Fruit fly (Drosophila melanogaster) whole organism, embryonic: ENCODE data around the gene Mettl2.

Source experiments
- Aef1 ChIP-seq: fragments of 200-800 bp; sonication (Bioruptor generic); IDR thresholded peaks from 3 replicates; pipeline ENCODE4 v1.3.6; 2022; ENCODE audit warnings: missing biosample characterization, missing genetic modification characterization
- Atf6 ChIP-seq: fragments of 200-800 bp; sonication (Bioruptor generic); IDR thresholded peaks from 2 replicates; pipeline ENCODE4 v1.3.6; 2022; ENCODE audit warnings: missing biosample characterization, missing genetic modification characterization
- CG10147 ChIP-seq: fragments of 200-800 bp; sonication (Bioruptor generic); optimal IDR thresholded peaks from 2 replicates; lab custom pipeline; 2019; ENCODE audit warnings: missing biosample characterization, mild to moderate bottlenecking, missing genetic modification characterization, moderate library complexity
- CG10209 ChIP-seq: fragments of 200-800 bp; sonication (Bioruptor generic); optimal IDR thresholded peaks from 3 replicates; lab custom pipeline; 2017; ENCODE audit warnings: missing biosample characterization, mild to moderate bottlenecking, missing genetic modification characterization, missing genetic modification reagents
- CG11560 ChIP-seq: fragments of 200-800 bp; sonication (Bioruptor generic); IDR thresholded peaks from 3 replicates; pipeline ENCODE4 v1.3.6; 2022; ENCODE audit warnings: missing biosample characterization, missing genetic modification characterization
- CG11695 ChIP-seq: fragments of 200-800 bp; sonication (Bioruptor generic); IDR thresholded peaks from 3 replicates; pipeline ENCODE4 v1.3.6; 2022; ENCODE audit warnings: missing biosample characterization, missing genetic modification characterization
- CG12391 ChIP-seq: fragments of 200-800 bp; sonication (Bioruptor generic); optimal IDR thresholded peaks from 3 replicates; lab custom pipeline; 2018; ENCODE audit warnings: missing biosample characterization, mild to moderate bottlenecking, missing genetic modification characterization, moderate library complexity
- CG13624 ChIP-seq: fragments of 200-800 bp; sonication (Bioruptor generic); optimal IDR thresholded peaks from 2 replicates; lab custom pipeline; 2016; ENCODE audit warnings: missing biosample characterization, missing genetic modification characterization
- CG14014 ChIP-seq: fragments of 200-800 bp; sonication (Bioruptor generic); IDR thresholded peaks from 2 replicates; pipeline ENCODE4 v1.3.6; 2022; ENCODE audit warnings: missing biosample characterization, missing genetic modification characterization
- CG15269 ChIP-seq: fragments of 200-800 bp; sonication (Bioruptor generic); optimal IDR thresholded peaks from 2 replicates; lab custom pipeline; 2018; ENCODE audit warnings: missing biosample characterization, mild to moderate bottlenecking, missing genetic modification characterization, moderate library complexity
- CG15514 ChIP-seq: fragments of 200-800 bp; sonication (Bioruptor generic); optimal IDR thresholded peaks from 3 replicates; lab custom pipeline; 2017; ENCODE audit warnings: missing biosample characterization, missing genetic modification characterization, mild to moderate bottlenecking, moderate library complexity, missing genetic modification reagents
- CG1602 ChIP-seq: fragments of 200-800 bp; sonication (Bioruptor generic); optimal IDR thresholded peaks from 3 replicates; lab custom pipeline; 2016; ENCODE audit warnings: missing biosample characterization, missing genetic modification characterization
- CG1603 ChIP-seq: fragments of 200-800 bp; sonication (Bioruptor generic); optimal IDR thresholded peaks from 2 replicates; lab custom pipeline; 2019; ENCODE audit warnings: missing biosample characterization, mild to moderate bottlenecking, missing genetic modification characterization, moderate library complexity
- CG16863 ChIP-seq: fragments of 200-800 bp; sonication (Bioruptor generic); optimal IDR thresholded peaks from 3 replicates; lab custom pipeline; 2016; ENCODE audit warnings: missing biosample characterization, missing genetic modification characterization
- CG1792 ChIP-seq: fragments of 200-800 bp; sonication (Bioruptor generic); optimal IDR thresholded peaks from 2 replicates; lab custom pipeline; 2016; ENCODE audit warnings: missing biosample characterization, missing genetic modification characterization
- CG18599 ChIP-seq: fragments of 200-800 bp; sonication (Bioruptor generic); optimal IDR thresholded peaks from 3 replicates; lab custom pipeline; 2017; ENCODE audit warnings: missing biosample characterization, missing genetic modification characterization, mild to moderate bottlenecking, moderate library complexity, missing genetic modification reagents
- CG2889 ChIP-seq: fragments of 200-800 bp; sonication (Bioruptor generic); IDR thresholded peaks from 3 replicates; pipeline ENCODE4 v1.3.6; 2022; ENCODE audit warnings: missing biosample characterization, missing genetic modification characterization
- CG30431 ChIP-seq: fragments of 200-800 bp; sonication (Bioruptor generic); optimal IDR thresholded peaks from 2 replicates; lab custom pipeline; 2017; ENCODE audit warnings: missing biosample characterization, missing genetic modification characterization
- CG4854 ChIP-seq: fragments of 200-800 bp; sonication (Bioruptor generic); optimal IDR thresholded peaks from 2 replicates; lab custom pipeline; 2016; ENCODE audit warnings: missing biosample characterization, missing genetic modification characterization, inconsistent platforms
- CG6689 ChIP-seq: fragments of 200-800 bp; sonication (Bioruptor generic); IDR thresholded peaks from 2 replicates; pipeline ENCODE4 v1.3.6; 2022; ENCODE audit warnings: missing biosample characterization, missing genetic modification characterization
- CG9727 ChIP-seq: fragments of 200-800 bp; sonication (Bioruptor generic); optimal IDR thresholded peaks from 3 replicates; lab custom pipeline; 2017; ENCODE audit warnings: missing biosample characterization, mild to moderate bottlenecking, missing genetic modification characterization
- CG9932 ChIP-seq: fragments of 200-800 bp; sonication (Bioruptor generic); IDR thresholded peaks from 2 replicates; pipeline ENCODE4 v1.3.6; 2022; ENCODE audit warnings: missing biosample characterization, missing genetic modification characterization
- Dbx ChIP-seq: fragments of 200-800 bp; sonication (Bioruptor generic); IDR thresholded peaks from 3 replicates; pipeline ENCODE4 v1.3.6; 2022; ENCODE audit warnings: missing biosample characterization, missing genetic modification characterization
- Dip3 ChIP-seq: fragments of 200-800 bp; sonication (Bioruptor generic); optimal IDR thresholded peaks from 3 replicates; lab custom pipeline; 2016; ENCODE audit warnings: missing biosample characterization, missing genetic modification characterization
- Gsc ChIP-seq: fragments of 200-800 bp; sonication (Bioruptor generic); IDR thresholded peaks from 2 replicates; pipeline ENCODE4 v1.3.6; 2022; ENCODE audit warnings: missing biosample characterization, missing genetic modification characterization
- H15 ChIP-seq: fragments of 200-800 bp; sonication (Bioruptor generic); IDR thresholded peaks from 3 replicates; pipeline ENCODE4 v1.3.6; 2022; ENCODE audit warnings: missing biosample characterization, missing genetic modification characterization
- Meics ChIP-seq: fragments of 200-800 bp; sonication (Bioruptor generic); optimal IDR thresholded peaks from 2 replicates; lab custom pipeline; 2017; ENCODE audit warnings: missing biosample characterization, mild to moderate bottlenecking, missing genetic modification characterization
- NC2α ChIP-seq: fragments of 200-800 bp; sonication (Bioruptor generic); optimal IDR thresholded peaks from 2 replicates; lab custom pipeline; 2016; ENCODE audit warnings: missing biosample characterization, missing genetic modification characterization
- Ravus ChIP-seq: fragments of 200-800 bp; sonication (Bioruptor generic); IDR thresholded peaks from 2 replicates; pipeline ENCODE4 v1.3.6; 2022; ENCODE audit warnings: missing biosample characterization, missing genetic modification characterization
- Rfx ChIP-seq: fragments of 200-800 bp; sonication (Bioruptor generic); IDR thresholded peaks from 2 replicates; pipeline ENCODE4 v1.3.6; 2022; ENCODE audit warnings: missing biosample characterization, missing genetic modification characterization
- Sin3A ChIP-seq: fragments of >200 bp; optimal IDR thresholded peaks from 2 replicates; lab custom pipeline; 2018
- Sox102F ChIP-seq: fragments of 200-800 bp; sonication (Bioruptor generic); optimal IDR thresholded peaks from 2 replicates; lab custom pipeline; 2018; ENCODE audit warnings: missing biosample characterization, mild to moderate bottlenecking, missing genetic modification characterization, moderate library complexity
- Tbp ChIP-seq: fragments of >200 bp; optimal IDR thresholded peaks from 2 replicates; lab custom pipeline; 2018; ENCODE audit warnings: missing biosample characterization, missing genetic modification characterization
- Xbp1 ChIP-seq: fragments of 200-800 bp; sonication (Bioruptor generic); optimal IDR thresholded peaks from 3 replicates; lab custom pipeline; 2016; ENCODE audit warnings: missing biosample characterization, mild to moderate bottlenecking, missing genetic modification characterization
- bcd ChIP-seq: fragments of 200-800 bp; sonication (Bioruptor generic); optimal IDR thresholded peaks from 2 replicates; lab custom pipeline; 2017; ENCODE audit warnings: missing biosample characterization, mild to moderate bottlenecking, missing genetic modification characterization
- dpn ChIP-seq, 2 experiments: fragments of 200-800 bp; sonication (Bioruptor generic); optimal IDR thresholded peaks; 3 replicates each; lab custom pipeline; 2016; ENCODE audit warnings: missing biosample characterization in 2 of 2, missing genetic modification characterization in 2 of 2
- fd3F ChIP-seq: fragments of 200-800 bp; sonication (Bioruptor generic); optimal IDR thresholded peaks from 2 replicates; lab custom pipeline; 2018; ENCODE audit warnings: missing biosample characterization, mild to moderate bottlenecking, missing genetic modification characterization, moderate library complexity
- fu2 ChIP-seq: fragments of 200-800 bp; sonication (Bioruptor generic); optimal IDR thresholded peaks from 2 replicates; lab custom pipeline; 2016; ENCODE audit warnings: missing biosample characterization, missing genetic modification characterization
- gem ChIP-seq: fragments of 200-800 bp; sonication (Bioruptor generic); optimal IDR thresholded peaks from 2 replicates; lab custom pipeline; 2019; ENCODE audit warnings: missing biosample characterization, mild to moderate bottlenecking, missing genetic modification characterization, moderate library complexity
- grau ChIP-seq: fragments of 200-800 bp; optimal IDR thresholded peaks from 3 replicates; lab custom pipeline; 2019; ENCODE audit warnings: missing biosample characterization, mild to moderate bottlenecking, missing genetic modification characterization, moderate library complexity
- her ChIP-seq: fragments of 200-800 bp; sonication (Bioruptor generic); optimal IDR thresholded peaks from 2 replicates; lab custom pipeline; 2016; ENCODE audit warnings: missing biosample characterization, missing genetic modification characterization
- hkb ChIP-seq, 2 experiments: fragments of 200-800 bp in 1 of 2; fragments of >200 bp in 1 of 2; sonication (Bioruptor generic) in 1 of 2; IDR thresholded peaks in 1 of 2; optimal IDR thresholded peaks in 1 of 2; 2 replicates each; pipeline versions ENCODE4 v1.3.6 to Lab custom; 2017 to 2022; ENCODE audit warnings: missing biosample characterization in 1 of 2, missing genetic modification characterization in 1 of 2
- lilli ChIP-seq: fragments of 200-800 bp; sonication (Bioruptor generic); optimal IDR thresholded peaks from 3 replicates; lab custom pipeline; 2016; ENCODE audit warnings: missing biosample characterization, missing genetic modification characterization
- nmo ChIP-seq: fragments of 200-800 bp; sonication (Bioruptor generic); optimal IDR thresholded peaks from 2 replicates; lab custom pipeline; 2018; ENCODE audit warnings: missing biosample characterization, mild to moderate bottlenecking, missing genetic modification characterization, moderate library complexity
- oc ChIP-seq: fragments of 200-800 bp; sonication (Bioruptor generic); optimal IDR thresholded peaks from 2 replicates; lab custom pipeline; 2018; ENCODE audit warnings: missing biosample characterization, mild to moderate bottlenecking, missing genetic modification characterization, moderate library complexity
- ranshi ChIP-seq: fragments of 200-800 bp; sonication (Bioruptor generic); IDR thresholded peaks from 2 replicates; pipeline ENCODE4 v1.3.6; 2022; ENCODE audit warnings: missing biosample characterization, missing genetic modification characterization
- sisA ChIP-seq: fragments of 200-800 bp; sonication (Bioruptor generic); IDR thresholded peaks from 2 replicates; pipeline ENCODE4 v1.3.6; 2022; ENCODE audit warnings: missing biosample characterization, missing genetic modification characterization
- slbo ChIP-seq: fragments of 200-800 bp; sonication (Bioruptor generic); IDR thresholded peaks from 2 replicates; pipeline ENCODE4 v1.3.6; 2022; ENCODE audit warnings: missing biosample characterization, missing genetic modification characterization
- so ChIP-seq: fragments of 200-800 bp; sonication (Bioruptor generic); IDR thresholded peaks from 3 replicates; pipeline ENCODE4 v1.3.6; 2022; ENCODE audit warnings: missing biosample characterization, missing genetic modification characterization
- unc-4 ChIP-seq: fragments of 200-800 bp; sonication (Bioruptor generic); IDR thresholded peaks from 2 replicates; pipeline ENCODE4 v1.3.6; 2022; ENCODE audit warnings: missing biosample characterization, missing genetic modification characterization; ENCODE audit not compliant: partially characterized antibody
- zfh2 ChIP-seq: fragments of 200-800 bp; sonication (Bioruptor generic); optimal IDR thresholded peaks from 2 replicates; lab custom pipeline; 2016; ENCODE audit warnings: missing biosample characterization, missing genetic modification characterization

Mettl2 gene

dm6 chr3L:1609611-1610010, 29.4 kb downstream of the Mettl2 start (continued):
- TF ChIP-seq CG18599 (GFP tag; lab: Kevin White, UChicago) (peak; percentile 48), CG1602 (GFP tag; lab: Kevin White, UChicago) (no peak), CG13624 (GFP tag; lab: Kevin White, UChicago) (peak; percentile 29), CG1792 (no peak), zfh2 (GFP tag; lab: Kevin White, UChicago) (peak; percentile 16), grau (tag; lab: Kevin White, UChicago) (peak; percentile 64), dpn (GFP tag; optimal IDR thresholded peaks at IDR 0.05; lab: Kevin White, UChicago) (peak; percentile 45 to 58), CG6689 (GFP tag; lab: Robert Waterston, UW) (peak; percentile 44; the same call in 1 of the 2 replicates), CG30431 (no peak), CG9932 (GFP tag; lab: Robert Waterston, UW) (peak; percentile 68), fd3F (GFP tag; lab: Kevin White, UChicago) (peak; percentile 20), so (0 out of 3 replicates have a peak, but pooled peaks have one; percentile 10), slbo (GFP tag; lab: Robert Waterston, UW) (peak; percentile 75), nmo (GFP tag; lab: Kevin White, UChicago) (peak; percentile 34), bcd (GFP tag; lab: Kevin White, UChicago) (peak; percentile 27), oc (tag; lab: Kevin White, UChicago) (no peak), CG10147 (GFP tag; lab: Kevin White, UChicago) (peak; percentile 66), hkb (optimal IDR thresholded peaks at IDR 0.05; lab: Kevin White, UChicago) (no peak), hkb (GFP tag; IDR thresholded peaks at IDR 0.05; lab: Robert Waterston, UW) (peak; percentile 34; the same call in 1 of the 2 replicates), CG10209 (GFP tag; lab: Kevin White, UChicago) (peak; percentile 34), H15 (GFP tag; lab: Robert Waterston, UW) (peak; percentile 43; the same call in 1 of the 3 replicates), Xbp1 (GFP tag; lab: Kevin White, UChicago) (peak; percentile 25), CG9727 (peak; percentile 55), Sox102F (peak; percentile 32), CG11695 (GFP tag; lab: Robert Waterston, UW) (peak; percentile 47; the same call in 1 of the 3 replicates), gem (tag; lab: Kevin White, UChicago) (peak; percentile 59), Tbp (GFP tag; lab: Kevin White, UChicago) (no peak), CG1603 (tag; lab: Kevin White, UChicago) (no peak), Dip3 (GFP tag; lab: Kevin White, UChicago) (peak; percentile 46), Meics (GFP tag; lab: Kevin White, UChicago) (peak; percentile 68), Dbx (peak; percentile 79), unc-4 (GFP tag; lab: Robert Waterston, UW) (no peak), CG16863 (peak; percentile 19), fu2 (GFP tag; lab: Kevin White, UChicago) (peak; percentile 16), ranshi (GFP tag; lab: Robert Waterston, UW) (peak; percentile 27; the same call in 1 of the 2 replicates), CG15269 (tag; lab: Kevin White, UChicago) (peak; percentile 53), CG11560 (tag; lab: Robert Waterston, UW) (peak; percentile 24; the same call in 1 of the 3 replicates), Rfx (GFP tag; lab: Robert Waterston, UW) (peak; percentile 80), CG15514 (GFP tag; lab: Kevin White, UChicago) (peak; percentile 17), Aef1 (peak; percentile 31; the same call in 1 of the 3 replicates), CG4854 (GFP tag; lab: Kevin White, UChicago) (no peak), CG12391 (tag; lab: Kevin White, UChicago) (peak; percentile 34), Atf6 (peak; percentile 70), Gsc (no peak), sisA (GFP tag; lab: Robert Waterston, UW) (peak; percentile 24; the same call in 1 of the 2 replicates), her (no peak), Ravus (GFP tag; lab: Robert Waterston, UW) (peak; percentile 18; the same call in 1 of the 2 replicates), lilli (GFP tag; lab: Kevin White, UChicago) (peak; percentile 59), Sin3A (lab: Kevin White, UChicago) (no peak), CG2889 (GFP tag; lab: Robert Waterston, UW) (0 out of 3 replicates have a peak, but pooled peaks have one; percentile 14), CG14014 (GFP tag; lab: Robert Waterston, UW) (peak; percentile 54), NC2α (GFP tag; lab: Kevin White, UChicago) (no peak)
